Worm (Caenorhabditis elegans): ENCODE results near the gene R11G1.7.

Gene R11G1.7

DNA sequence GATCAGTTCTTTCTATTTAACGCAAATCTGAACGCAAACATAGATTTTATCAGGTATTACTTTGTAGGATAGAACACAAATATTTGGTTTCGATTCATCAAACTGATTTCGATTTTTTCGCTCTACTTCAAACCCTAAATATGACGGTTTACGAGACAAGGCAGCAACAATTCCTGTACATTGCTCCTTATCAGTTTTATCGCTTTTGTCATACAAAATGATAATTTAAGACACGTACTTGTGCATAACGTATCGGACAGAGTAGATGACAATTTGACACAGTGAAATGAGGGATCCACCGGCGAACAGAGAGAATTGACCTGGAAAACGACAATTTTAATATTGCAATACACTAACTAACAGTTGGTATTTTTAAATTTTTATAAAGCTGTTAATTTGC is 42.4 kb upstream of the R11G1.7 start:
- TF ChIP-seq sma-9 (GFP tag; optimal IDR thresholded peaks at IDR 0.05) (no peak), sma-9 (tag; optimal IDR thresholded peaks at IDR 0.05) (no peak), zag-1 (tag; optimal IDR thresholded peaks at IDR 0.05) (no peak), nhr-21 (tag; optimal IDR thresholded peaks at IDR 0.05) (no peak), crh-2 (tag; optimal IDR thresholded peaks at IDR 0.05) (peak; percentile 61), fos-1 (tag; optimal IDR thresholded peaks at IDR 0.05) (peak; percentile 94)

DNA sequence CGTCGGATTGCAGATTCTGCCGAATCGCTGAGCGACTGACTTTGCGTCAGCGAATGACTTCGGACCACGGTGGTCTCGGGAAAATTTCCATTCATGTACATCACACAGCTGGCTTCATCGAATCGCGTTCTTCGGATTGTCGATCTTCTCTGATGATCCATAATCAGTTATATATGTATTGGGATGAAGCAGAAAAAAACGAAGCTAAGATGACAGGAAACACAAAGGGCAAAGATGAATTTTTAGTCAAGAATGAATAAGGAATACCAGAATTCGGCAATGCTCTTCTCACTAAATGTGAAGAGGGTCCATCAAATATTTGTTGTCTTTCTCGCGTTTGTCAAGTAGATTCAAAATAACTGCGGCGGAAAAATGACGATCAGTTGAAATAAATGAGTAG is 38.9 kb upstream of the R11G1.7 start, which contains the start of gene del-9:
del-9 (minus strand) TSS at position 101 of the 400 bp plus-strand sequence.
- no peak for TF ChIP-seq nhr-10 (tag; optimal IDR thresholded peaks at IDR 0.05)
- TF ChIP-seq mdl-1 (tag; optimal IDR thresholded peaks at IDR 0.05): no peak
- no peak for TF ChIP-seq lsy-2 (tag; optimal IDR thresholded peaks at IDR 0.05)
- TF ChIP-seq unc-62 (GFP tag; optimal IDR thresholded peaks at IDR 0.05): no peak
- no peak for TF ChIP-seq gmeb-1 (tag; optimal IDR thresholded peaks at IDR 0.05)
- TF ChIP-seq sma-9 (GFP tag; optimal IDR thresholded peaks at IDR 0.05): no peak
- TF ChIP-seq sma-9 (tag; optimal IDR thresholded peaks at IDR 0.05): no peak
- no peak for TF ChIP-seq nhr-21 (tag; optimal IDR thresholded peaks at IDR 0.05)
- no peak for TF ChIP-seq Y55F3AM.14 (GFP tag; optimal IDR thresholded peaks at IDR 0.05)
- TF ChIP-seq lin-11 (tag; optimal IDR thresholded peaks at IDR 0.05): no peak
- TF ChIP-seq ztf-4 (tag; optimal IDR thresholded peaks at IDR 0.05): no peak
- TF ChIP-seq nhr-237 (tag; optimal IDR thresholded peaks at IDR 0.05): no peak

DNA sequence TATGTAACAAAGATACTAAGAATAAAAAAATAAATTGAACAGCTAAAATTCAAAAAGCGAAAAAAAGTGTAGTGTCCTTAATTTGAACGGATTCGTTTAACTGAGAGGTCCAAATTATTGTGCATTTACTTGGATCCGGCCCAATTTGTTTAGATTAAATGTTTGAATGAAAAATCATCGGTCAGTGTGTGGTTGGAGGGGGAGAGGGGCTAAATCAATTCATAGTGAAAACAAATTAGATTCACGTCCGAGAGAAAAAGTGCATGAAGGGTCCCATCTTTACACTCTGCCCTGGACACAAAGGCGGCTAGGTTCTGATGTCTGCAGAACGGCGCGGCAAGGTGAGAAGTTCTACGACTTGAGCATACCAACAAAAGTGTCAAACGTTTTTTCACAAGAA is 37.2 kb upstream of the R11G1.7 start:
- TF ChIP-seq nhr-237 (tag; optimal IDR thresholded peaks at IDR 0.05): no peak
- no peak for TF ChIP-seq peb-1 (tag; optimal IDR thresholded peaks at IDR 0.05)
- no peak for TF ChIP-seq nhr-6 (tag; optimal IDR thresholded peaks at IDR 0.05)
- TF ChIP-seq elt-1 (tag; optimal IDR thresholded peaks at IDR 0.05): no peak
- TF ChIP-seq mbf-1 (tag; optimal IDR thresholded peaks at IDR 0.05): no peak
- TF ChIP-seq lin-39 (tag; optimal IDR thresholded peaks at IDR 0.05): no peak
- no peak for TF ChIP-seq blmp-1 (tag; optimal IDR thresholded peaks at IDR 0.05; ENCODE audit: insufficient read depth)
- no peak for TF ChIP-seq mab-5 (tag; optimal IDR thresholded peaks at IDR 0.05)
- no peak for TF ChIP-seq ama-1 (optimal IDR thresholded peaks at IDR 0.05)

DNA sequence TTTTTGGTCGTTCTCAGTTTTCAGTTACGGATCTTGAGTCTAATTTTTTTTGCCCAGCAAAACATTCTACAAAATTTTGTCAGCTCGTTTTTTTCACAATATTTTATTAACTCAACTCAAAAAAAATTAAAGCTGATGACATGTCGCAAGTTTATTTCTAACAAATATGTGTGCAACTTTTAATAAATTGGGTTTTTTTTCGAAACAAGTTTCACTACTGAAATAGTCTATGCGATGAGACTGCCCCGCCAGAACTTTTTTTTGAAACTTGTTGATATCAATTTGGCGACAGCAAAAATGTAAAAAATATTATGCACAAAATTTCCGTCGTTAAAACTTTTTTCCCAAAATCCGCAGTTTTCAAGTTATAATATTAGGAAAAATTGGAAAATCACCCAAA is 32.9 kb upstream of the R11G1.7 start, which contains the start of gene C18B2.2:
C18B2.2 (plus strand) TSS at position 301 of the 400 bp plus-strand sequence.
- TF ChIP-seq nhr-25 (tag; optimal IDR thresholded peaks at IDR 0.05): no peak
- TF ChIP-seq gmeb-1 (tag; optimal IDR thresholded peaks at IDR 0.05): no peak
- no peak for TF ChIP-seq nhr-10 (tag; optimal IDR thresholded peaks at IDR 0.05)
- no peak for TF ChIP-seq nhr-237 (tag; optimal IDR thresholded peaks at IDR 0.05)
- no peak for TF ChIP-seq mbf-1 (tag; optimal IDR thresholded peaks at IDR 0.05)
- TF ChIP-seq C34F6.9 (tag; optimal IDR thresholded peaks at IDR 0.05): no peak
- TF ChIP-seq ceh-82 (tag; optimal IDR thresholded peaks at IDR 0.05): no peak
- TF ChIP-seq aly-2 (tag; optimal IDR thresholded peaks at IDR 0.05): no peak

DNA sequence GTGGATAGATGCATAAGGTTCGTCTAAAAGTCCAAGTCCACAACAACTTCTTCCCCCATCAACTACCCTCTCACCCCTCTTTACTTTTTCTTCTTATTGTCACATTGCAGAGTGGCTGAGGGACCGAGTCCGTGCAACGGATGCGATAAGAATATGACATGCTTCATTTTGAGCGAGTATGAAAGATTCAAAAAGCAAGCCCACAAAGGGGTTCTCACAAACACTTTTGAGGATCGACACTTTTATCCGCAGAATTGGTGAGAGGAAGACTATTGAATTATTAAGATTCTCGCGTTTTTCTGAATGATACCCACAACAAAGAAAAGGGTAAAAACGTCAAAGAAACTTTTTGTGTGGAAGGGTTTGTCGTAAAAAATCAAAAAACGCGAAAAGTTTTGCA is 30.5 kb upstream of the R11G1.7 start:
- no peak for TF ChIP-seq ama-1 (optimal IDR thresholded peaks at IDR 0.05)
- no peak for TF ChIP-seq nhr-21 (tag; optimal IDR thresholded peaks at IDR 0.05)
- no peak for TF ChIP-seq lin-11 (tag; optimal IDR thresholded peaks at IDR 0.05)

DNA sequence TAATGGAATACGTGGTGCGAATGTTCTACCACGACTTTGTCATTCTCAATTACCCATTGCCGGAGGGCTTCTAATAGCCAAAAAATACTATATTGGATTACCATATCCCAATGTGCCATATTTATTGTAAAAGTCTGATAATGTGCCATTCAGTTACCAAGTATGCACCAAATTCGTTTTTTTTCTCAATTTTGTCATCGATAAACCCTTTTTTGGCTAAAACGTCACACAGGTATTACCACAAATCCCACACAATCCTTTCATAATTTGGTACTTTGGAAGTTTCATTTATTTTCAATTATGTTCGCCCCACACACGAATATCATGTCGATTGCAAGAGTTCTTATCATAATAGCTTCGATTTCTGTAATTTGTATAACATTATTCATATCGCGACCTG is 28.1 kb upstream of the R11G1.7 start, which contains the start of gene vep-2:
vep-2 (plus strand) TSS at position 301 of the 400 bp plus-strand sequence.
- TF ChIP-seq ZK546.5 (tag; optimal IDR thresholded peaks at IDR 0.05) (no peak), Y55F3AM.14 (GFP tag; optimal IDR thresholded peaks at IDR 0.05) (no peak), skn-1 (tag; optimal IDR thresholded peaks at IDR 0.05) (no peak), ceh-82 (tag; optimal IDR thresholded peaks at IDR 0.05) (no peak), lin-13 (GFP tag; optimal IDR thresholded peaks at IDR 0.05) (no peak), unc-55 (GFP tag; optimal IDR thresholded peaks at IDR 0.05) (no peak), mdl-1 (tag; optimal IDR thresholded peaks at IDR 0.05) (no peak), nhr-237 (tag; optimal IDR thresholded peaks at IDR 0.05) (no peak), ama-1 (optimal IDR thresholded peaks at IDR 0.05) (no peak), ztf-1 (GFP tag; conservative IDR thresholded peaks at IDR 0.05) (no peak), zag-1 (tag; optimal IDR thresholded peaks at IDR 0.05) (no peak)
